Fruit fly (Drosophila melanogaster) whole organism, prepupa: ENCODE data around the gene CG3764.

Source experiments
- CG10669 ChIP-seq: fragments of 200-800 bp; sonication (Bioruptor generic); optimal IDR thresholded peaks from 3 replicates; lab custom pipeline; 2018; ENCODE audit warnings: missing biosample characterization, mild to moderate bottlenecking, missing genetic modification characterization, moderate library complexity
- CG6276 ChIP-seq: fragments of 200-800 bp; sonication (Bioruptor generic); optimal IDR thresholded peaks from 2 replicates; lab custom pipeline; 2017; ENCODE audit warnings: missing biosample characterization, mild to moderate bottlenecking, missing genetic modification characterization
- CG6808 ChIP-seq: fragments of 200-800 bp; sonication (Bioruptor generic); optimal IDR thresholded peaks from 3 replicates; lab custom pipeline; 2017; ENCODE audit warnings: missing biosample characterization, missing genetic modification characterization, mild to moderate bottlenecking, moderate library complexity, missing genetic modification reagents
- CG8119 ChIP-seq: fragments of 200-800 bp; sonication (Bioruptor generic); IDR thresholded peaks from 3 replicates; pipeline ENCODE4 v1.3.6; 2022; ENCODE audit warnings: missing biosample characterization, missing genetic modification characterization
- Lpt ChIP-seq: fragments of 200-800 bp; sonication (Bioruptor generic); optimal IDR thresholded peaks from 3 replicates; lab custom pipeline; 2016; ENCODE audit warnings: missing biosample characterization, missing genetic modification characterization
- OdsH ChIP-seq: fragments of 200-800 bp; sonication (Bioruptor generic); optimal IDR thresholded peaks from 3 replicates; lab custom pipeline; 2016; ENCODE audit warnings: missing biosample characterization, missing genetic modification characterization
- Sox14 ChIP-seq: fragments of 200-800 bp; sonication (Bioruptor generic); optimal IDR thresholded peaks from 3 replicates; lab custom pipeline; 2016; ENCODE audit warnings: missing biosample characterization, missing genetic modification characterization
- achi ChIP-seq: fragments of 200-800 bp; sonication (Bioruptor generic); optimal IDR thresholded peaks from 3 replicates; lab custom pipeline; 2016; ENCODE audit warnings: missing biosample characterization, missing genetic modification characterization
- fd85E ChIP-seq: fragments of 200-800 bp; sonication (Bioruptor generic); optimal IDR thresholded peaks from 3 replicates; lab custom pipeline; 2016; ENCODE audit warnings: missing biosample characterization, missing genetic modification characterization
- lz ChIP-seq: fragments of 200-800 bp; sonication (Bioruptor generic); optimal IDR thresholded peaks from 3 replicates; lab custom pipeline; 2016; ENCODE audit warnings: missing biosample characterization, missing genetic modification characterization
- vri ChIP-seq: fragments of 200-800 bp; sonication (Bioruptor generic); optimal IDR thresholded peaks from 3 replicates; lab custom pipeline; 2016; ENCODE audit warnings: missing biosample characterization, mild to moderate bottlenecking, missing genetic modification characterization

DNA sequence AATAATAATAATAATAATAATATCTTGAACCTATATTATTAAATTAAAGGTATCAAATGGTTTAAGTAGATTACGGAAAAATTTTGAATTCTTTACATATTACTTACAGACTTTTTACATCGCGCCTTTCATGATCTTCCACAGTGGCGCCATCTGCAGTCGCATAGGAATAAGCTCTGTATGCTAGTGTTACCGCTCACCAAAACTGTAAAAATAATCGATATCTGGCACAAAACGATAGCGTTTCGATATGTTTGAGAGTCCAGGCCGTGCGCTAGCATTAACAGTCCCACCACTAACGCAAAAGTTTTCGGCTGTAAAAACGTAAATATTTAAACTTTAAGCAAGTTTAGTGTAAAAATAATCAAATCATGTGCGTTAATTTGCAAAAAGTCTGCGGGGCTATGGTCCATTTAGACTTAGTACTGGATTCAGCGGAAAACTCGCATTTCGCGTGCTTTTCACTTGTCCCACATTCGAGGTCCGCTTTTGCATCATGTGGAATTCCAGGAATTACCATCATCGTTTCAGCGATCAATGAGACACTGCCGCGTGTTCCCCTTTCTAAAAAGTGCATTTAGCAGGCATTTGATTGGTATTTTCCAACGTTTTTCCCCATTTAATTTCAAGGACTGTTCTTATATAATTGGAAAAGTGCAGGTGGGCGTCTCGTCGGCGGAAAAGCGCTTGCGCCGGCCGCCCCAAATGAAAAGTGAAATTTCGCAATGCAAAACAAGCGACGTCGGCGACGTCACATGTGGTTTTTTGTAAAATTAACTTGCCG, 57.0 kb downstream of the CG3764 start:
- TF ChIP-seq achi (GFP tag; lab: Kevin White, UChicago) = no peak
- no peak for TF ChIP-seq fd85E (GFP tag; lab: Kevin White, UChicago)
- TF ChIP-seq OdsH (GFP tag; lab: Kevin White, UChicago) = no peak
- TF ChIP-seq vri (GFP tag; lab: Kevin White, UChicago) = peak; percentile 60
- TF ChIP-seq CG10669 = no peak
- 0 out of 3 replicates have a peak, but pooled peaks have one; percentile 18 for TF ChIP-seq CG8119 (GFP tag; lab: Robert Waterston, UW)
- no peak for TF ChIP-seq lz (GFP tag; lab: Kevin White, UChicago)
- no peak for TF ChIP-seq CG6276
- peak; percentile 16 for TF ChIP-seq Sox14 (GFP tag; lab: Kevin White, UChicago)
- no peak for TF ChIP-seq CG6808 (GFP tag; lab: Kevin White, UChicago)
- TF ChIP-seq Lpt (GFP tag; lab: Kevin White, UChicago) = no peak
